Fruit fly (Drosophila melanogaster) Kc167 (cell line): Measurements from ENCODE around the gene Pfdn5.

Source experiments
- Myc ChIP-seq: fragments of >200 bp; optimal IDR thresholded peaks from 2 replicates; lab custom pipeline; 2017; ENCODE audit warnings: missing external identifiers
- Sin3A ChIP-seq: fragments of >200 bp; optimal IDR thresholded peaks from 2 replicates; lab custom pipeline; 2018; ENCODE audit warnings: missing external identifiers
- h ChIP-seq: fragments of >200 bp; optimal IDR thresholded peaks from 3 replicates; lab custom pipeline; 2018; ENCODE audit warnings: missing external identifiers
- insv ChIP-seq: fragments of >200 bp; optimal IDR thresholded peaks from 3 replicates; lab custom pipeline; 2018; ENCODE audit warnings: missing external identifiers
- psq ChIP-seq: fragments of >200 bp; optimal IDR thresholded peaks from 2 replicates; lab custom pipeline; 2017; ENCODE audit warnings: missing external identifiers

DNA sequence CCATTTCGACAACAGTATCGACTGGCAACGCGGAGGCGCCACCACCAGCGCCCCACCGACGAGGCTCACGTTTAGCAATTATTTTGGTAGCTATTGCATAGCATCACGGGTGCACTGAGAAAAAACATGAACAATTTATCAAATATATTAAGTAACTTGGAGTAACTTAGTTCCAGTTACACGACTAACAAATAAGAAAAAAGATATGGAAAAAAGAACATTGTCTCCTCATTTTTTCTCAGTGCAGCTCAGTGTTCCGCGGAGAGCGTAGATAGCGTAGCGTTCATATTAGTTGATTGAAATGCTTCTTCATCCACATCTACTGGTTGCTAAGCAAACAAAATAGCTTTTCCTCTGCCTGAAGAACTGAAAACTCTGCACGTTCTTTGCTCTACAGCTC is 28.5 kb downstream of the Pfdn5 start:
- TF ChIP-seq h (lab: Kevin White, UChicago): no peak
- no peak for TF ChIP-seq Myc (lab: Kevin White, UChicago)
- no peak for TF ChIP-seq psq (lab: Kevin White, UChicago)
- no peak for TF ChIP-seq insv (lab: Kevin White, UChicago)
- no peak for TF ChIP-seq Sin3A (lab: Kevin White, UChicago)
